Worm (Caenorhabditis elegans): ENCODE results near the gene B0546.5.

DNA sequence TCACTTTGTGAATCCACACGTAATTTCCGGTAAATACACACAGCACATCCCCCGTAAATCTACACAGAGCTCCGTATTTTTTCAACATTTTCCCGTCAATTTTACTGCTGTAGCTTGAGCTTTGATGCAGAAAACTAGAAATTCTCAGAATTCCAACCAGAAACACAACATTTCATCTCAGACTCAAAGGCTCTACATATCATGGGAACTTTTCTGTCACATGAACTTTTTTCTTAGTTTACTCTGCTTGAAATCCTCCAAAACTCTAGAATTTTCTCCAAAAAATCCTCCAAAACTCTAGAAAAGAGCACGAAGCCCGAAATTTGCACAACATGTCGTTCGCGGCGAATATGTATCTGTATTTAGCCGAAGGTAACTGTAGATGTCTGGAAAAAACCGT is 26.7 kb downstream of the B0546.5 start, which contains the start of gene Y55H10A.2:
- no peak for TF ChIP-seq unc-62 (GFP tag; optimal IDR thresholded peaks at IDR 0.05)
- TF ChIP-seq nhr-76 (tag; optimal IDR thresholded peaks at IDR 0.05), result no peak
- TF ChIP-seq ces-1 (GFP tag; optimal IDR thresholded peaks at IDR 0.05), result no peak
- no peak for TF ChIP-seq unc-39 (tag; optimal IDR thresholded peaks at IDR 0.05)
- no peak for TF ChIP-seq elt-1 (tag; optimal IDR thresholded peaks at IDR 0.05; ENCODE audit: borderline replicate concordance, insufficient read depth)
- TF ChIP-seq pha-4 (tag; optimal IDR thresholded peaks at IDR 0.05), result no peak

Measured in whole organism, mixed stage, embryonic.